Worm (Caenorhabditis elegans) whole organism, mixed stage, embryonic: ENCODE measurements around the gene srbc-42.

Experiments used
- blmp-1 ChIP-seq: fragments of 150-350 bp; optimal IDR thresholded peaks from 2 replicates; lab custom pipeline; 2014; ENCODE audit warnings: missing biosample characterization, missing genetic modification characterization
- elt-3 ChIP-seq: fragments of 150-350 bp; optimal IDR thresholded peaks from 2 replicates; lab custom pipeline; 2014; ENCODE audit warnings: missing biosample characterization, missing genetic modification characterization
- nhr-237 ChIP-seq: fragments of 150-350 bp; optimal IDR thresholded peaks from 2 replicates; lab custom pipeline; 2014; ENCODE audit warnings: missing biosample characterization, missing genetic modification characterization
- tbx-8 ChIP-seq: fragments of 200-800 bp; sonication (Bioruptor generic); optimal IDR thresholded peaks from 2 replicates; lab custom pipeline; 2018; ENCODE audit warnings: mild to moderate bottlenecking, missing genetic modification characterization, moderate library complexity, missing compliant biosample characterization

ce11 chrV:2211936-2212335, 20.9 kb upstream of the srbc-42 start, which contains the start of gene nhr-133:
- TF ChIP-seq blmp-1 (no peak), elt-3 (tag; lab: Kevin White, UChicago) (no peak), tbx-8 (GFP tag; lab: Kevin White, UChicago) (no peak), nhr-237 (no peak)
